Fruit fly (Drosophila melanogaster): Measurements from ENCODE around the gene Nmdmc.

DNA sequence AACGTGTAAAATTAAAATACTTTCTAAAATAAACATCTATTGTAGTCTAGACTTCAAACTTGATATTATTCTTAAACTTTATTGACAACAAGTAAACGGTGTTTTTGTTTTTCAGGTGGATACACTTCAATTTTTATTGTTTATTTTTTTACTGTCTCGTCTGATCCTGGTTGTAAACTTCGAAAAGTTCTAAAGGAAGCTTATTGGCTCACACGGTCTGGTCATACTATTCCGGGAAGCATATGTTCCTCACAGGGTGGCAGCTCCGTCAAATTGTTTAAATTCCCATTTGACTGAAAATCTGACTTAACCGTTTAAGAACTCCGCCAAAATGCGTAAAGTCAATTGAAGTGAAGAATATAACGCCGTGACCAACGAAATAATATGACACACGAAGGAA, 42.2 kb downstream of the Nmdmc start, which contains the start of gene CG11983:
- TF ChIP-seq h (GFP tag; optimal IDR thresholded peaks at IDR 0.05): no peak
- TF ChIP-seq Mio (GFP tag; optimal IDR thresholded peaks at IDR 0.05): no peak
- no peak for TF ChIP-seq CrebA (GFP tag; optimal IDR thresholded peaks at IDR 0.05; ENCODE audit: borderline replicate concordance)
- no peak for TF ChIP-seq pan (optimal IDR thresholded peaks at IDR 0.05)
- no peak for TF ChIP-seq Hr78 (GFP tag; optimal IDR thresholded peaks at IDR 0.05)

All from whole organism, wandering third instar larva.